Worm (Caenorhabditis elegans) whole organism, L1 larva: Measurements from ENCODE around the gene twk-11.
"Not testable (repeated sequence)": the region's sequence is repeated elsewhere in the genome, so short reads cannot be mapped to it uniquely, and the experiment has no call there.

Experiments
- ama-1 ChIP-seq: fragments of 150-350 bp; optimal IDR thresholded peaks from 2 replicates; lab custom pipeline; 2014
- ceh-8 ChIP-seq: fragments of 200-800 bp; sonication (Bioruptor generic); optimal IDR thresholded peaks from 2 replicates; lab custom pipeline; 2018; ENCODE audit warnings: mild to moderate bottlenecking, missing genetic modification characterization, moderate library complexity, missing compliant biosample characterization
- ceh-82 ChIP-seq, 3 experiments: fragments of 150-350 bp in 1 of 3; sonication (generic microtip) in 2 of 3; optimal IDR thresholded peaks; 2 replicates each; lab custom pipeline; 2014 to 2017; ENCODE audit warnings: missing biosample characterization in 3 of 3, missing genetic modification characterization in 3 of 3
- ceh-90 ChIP-seq: sonication (generic microtip); optimal IDR thresholded peaks from 2 replicates; lab custom pipeline; 2016; ENCODE audit warnings: missing genetic modification characterization, missing compliant biosample characterization
- ces-1 ChIP-seq: fragments of 150-350 bp; optimal IDR thresholded peaks from 2 replicates; lab custom pipeline; 2014; ENCODE audit warnings: missing biosample characterization, missing genetic modification reagents, missing genetic modification characterization
- dsc-1 ChIP-seq: sonication (generic microtip); optimal IDR thresholded peaks from 2 replicates; lab custom pipeline; 2016; ENCODE audit warnings: mild to moderate bottlenecking, missing genetic modification characterization, missing compliant biosample characterization
- efl-1 ChIP-seq, 4 experiments: fragments of 150-350 bp; optimal IDR thresholded peaks in 3 of 4; peaks in 1 of 4; 1 replicate in 1 of 4; 2 replicates in 3 of 4; lab custom pipeline; 2014; ENCODE audit warnings: missing biosample characterization in 2 of 4, missing genetic modification characterization in 2 of 4, missing genetic modification reagents in 2 of 4
- egl-13 ChIP-seq: sonication (generic microtip); optimal IDR thresholded peaks from 2 replicates; lab custom pipeline; 2016; ENCODE audit warnings: missing genotype, missing genetic modification reagents, missing genetic modification characterization, missing compliant biosample characterization
- elt-2 ChIP-seq: sonication (generic microtip); optimal IDR thresholded peaks from 2 replicates; lab custom pipeline; 2016; ENCODE audit warnings: missing genetic modification characterization, mild to moderate bottlenecking, inconsistent platforms, missing compliant biosample characterization, missing genetic modification reagents
- elt-3 ChIP-seq, 6 experiments: fragments of 150-350 bp in 1 of 6; sonication (generic microtip); optimal IDR thresholded peaks; 2 replicates each; lab custom pipeline; 2017 to 2018; ENCODE audit warnings: missing biosample characterization in 6 of 6, missing genetic modification characterization in 6 of 6, inconsistent platforms in 1 of 6
- ets-5 ChIP-seq: fragments of 200-800 bp; sonication (Bioruptor generic); IDR thresholded peaks from 2 replicates; pipeline ENCODE4 v1.3.6; 2022; ENCODE audit warnings: missing genetic modification characterization, missing compliant biosample characterization
- fkh-8 ChIP-seq: sonication (generic microtip); optimal IDR thresholded peaks from 2 replicates; lab custom pipeline; 2016; ENCODE audit warnings: mild to moderate bottlenecking, missing genetic modification characterization, missing compliant biosample characterization
- grh-1 ChIP-seq: fragments of 200-800 bp; sonication (Bioruptor generic); IDR thresholded peaks from 2 replicates; pipeline ENCODE4 v1.3.6; 2022; ENCODE audit warnings: missing genetic modification reagents, missing genetic modification characterization, missing compliant biosample characterization
- hlh-4 ChIP-seq: sonication (generic microtip); optimal IDR thresholded peaks from 2 replicates; lab custom pipeline; 2016; ENCODE audit warnings: mild to moderate bottlenecking, missing genetic modification characterization, missing compliant biosample characterization
- lin-35 ChIP-seq, 2 experiments: fragments of 150-350 bp; optimal IDR thresholded peaks; 2 replicates each; lab custom pipeline; 2014; ENCODE audit warnings: missing biosample characterization in 2 of 2, missing genetic modification characterization in 2 of 2, missing genetic modification reagents in 2 of 2
- mdl-1 ChIP-seq, 2 experiments: fragments of 150-350 bp; optimal IDR thresholded peaks; 2 replicates each; lab custom pipeline; 2014 to 2017; ENCODE audit warnings: missing biosample characterization in 2 of 2, missing genetic modification characterization in 2 of 2, inconsistent platforms in 1 of 2
- mef-2 ChIP-seq: fragments of 150-350 bp; optimal IDR thresholded peaks from 2 replicates; lab custom pipeline; 2014; ENCODE audit warnings: missing biosample characterization, missing genetic modification characterization
- nhr-20 ChIP-seq: sonication (generic microtip); optimal IDR thresholded peaks from 2 replicates; lab custom pipeline; 2016; ENCODE audit warnings: mild to moderate bottlenecking, missing genetic modification characterization, missing compliant biosample characterization
- nhr-237 ChIP-seq: fragments of 150-350 bp; optimal IDR thresholded peaks from 2 replicates; lab custom pipeline; 2014; ENCODE audit warnings: missing biosample characterization, missing genetic modification characterization
- nhr-71 ChIP-seq: sonication (generic microtip); optimal IDR thresholded peaks from 2 replicates; lab custom pipeline; 2016; ENCODE audit warnings: mild to moderate bottlenecking, missing genetic modification characterization, moderate library complexity, missing compliant biosample characterization
- nhr-85 ChIP-seq: sonication (generic microtip); peaks from one replicate; lab custom pipeline; 2016; ENCODE audit warnings: missing genetic modification characterization, inconsistent platforms, missing compliant biosample characterization
- pax-3 ChIP-seq: fragments of 200-800 bp; sonication (Bioruptor generic); optimal IDR thresholded peaks from 2 replicates; lab custom pipeline; 2018; ENCODE audit warnings: mild to moderate bottlenecking, missing genetic modification characterization, moderate library complexity, missing compliant biosample characterization
- rnt-1 ChIP-seq: sonication (generic microtip); optimal IDR thresholded peaks from 2 replicates; lab custom pipeline; 2016; ENCODE audit warnings: mild to moderate bottlenecking, missing genetic modification characterization, moderate library complexity, missing compliant biosample characterization
- skn-1 ChIP-seq: fragments of 150-350 bp; optimal IDR thresholded peaks from 2 replicates; lab custom pipeline; 2014; ENCODE audit warnings: missing biosample characterization, missing genetic modification characterization
- snu-23 ChIP-seq: sonication (generic microtip); optimal IDR thresholded peaks from 2 replicates; lab custom pipeline; 2016; ENCODE audit warnings: missing genetic modification characterization, missing compliant biosample characterization
- sptf-1 ChIP-seq: fragments of 150-350 bp; optimal IDR thresholded peaks from 2 replicates; lab custom pipeline; 2014; ENCODE audit warnings: missing biosample characterization, missing genetic modification characterization
- swsn-7 ChIP-seq: sonication (generic microtip); optimal IDR thresholded peaks from 2 replicates; lab custom pipeline; 2016; ENCODE audit warnings: missing genetic modification characterization, missing compliant biosample characterization
- tbx-2 ChIP-seq: sonication (generic microtip); optimal IDR thresholded peaks from 2 replicates; lab custom pipeline; 2016; ENCODE audit warnings: missing genetic modification characterization, missing compliant biosample characterization
- xbp-1 ChIP-seq: sonication (generic microtip); optimal IDR thresholded peaks from 2 replicates; lab custom pipeline; 2016; ENCODE audit warnings: missing genetic modification characterization, missing compliant biosample characterization
- zag-1 ChIP-seq: fragments of 150-350 bp; optimal IDR thresholded peaks from 2 replicates; lab custom pipeline; 2014; ENCODE audit warnings: missing biosample characterization, missing genetic modification characterization
- ztf-4 ChIP-seq: fragments of 150-350 bp; optimal IDR thresholded peaks from 2 replicates; lab custom pipeline; 2014; ENCODE audit warnings: missing biosample characterization, missing genetic modification characterization

The twk-11 gene

ce11 chrV:7060396-7060795 lies 24.0 kb upstream of the twk-11 start, which contains the start of the genes Y57E12AL.6 and Y57E12AL.1 (continued):
- TF ChIP-seq xbp-1 (tag; lab: Kevin White, UChicago) (peak; percentile 87), nhr-20 (tag; lab: Kevin White, UChicago) (peak; percentile 93), ets-5 (no peak), nhr-85 (tag; lab: Kevin White, UChicago) (peak; percentile 95), skn-1 (peak; percentile 96), ceh-8 (GFP tag; lab: Kevin White, UChicago) (peak; percentile 13), mdl-1 (tag; optimal IDR thresholded peaks at IDR 0.05; lab: Kevin White, UChicago) (peak in 1 of 2 experiments; percentile 91), zag-1 (tag; lab: Kevin White, UChicago) (no peak), hlh-4 (tag; lab: Kevin White, UChicago) (no peak), lin-35 (GFP tag; optimal IDR thresholded peaks at IDR 0.05; lab: Kevin White, UChicago) (peak; percentile 81 to 92), ztf-4 (tag; lab: Kevin White, UChicago) (peak; percentile 43), sptf-1 (no peak), elt-3 (tag; optimal IDR thresholded peaks at IDR 0.05; lab: Kevin White, UChicago) (peak in 2 of 6 experiments; percentile 75 to 94)

ce11 chrV:7059350-7059749 lies 23.0 kb upstream of the twk-11 start, which contains the start of gene mdt-6:
Gene mdt-6 (minus strand): TSS chrV:7059624.
- TF ChIP-seq nhr-85 (tag; lab: Kevin White, UChicago) (peak; percentile 5), mef-2 (tag; lab: Kevin White, UChicago) (no peak), hlh-4 (tag; lab: Kevin White, UChicago) (no peak)

- not testable (repeated sequence) for TF ChIP-seq pax-3 (tag; lab: Kevin White, UChicago); ceh-8 (GFP tag; lab: Kevin White, UChicago); ceh-90 (tag; lab: Kevin White, UChicago)
These were observed 21.4 kb upstream of the twk-11 start, which contains the start of gene Y57E12AL.2 for ce11 chrV:7057795-7058194. Gene Y57E12AL.2 (plus strand): TSS chrV:7058095.

ce11 chrV:7054598-7054997 lies 18.2 kb upstream of the twk-11 start, which contains the start of gene spig-8:
Gene spig-8 (plus strand): TSS chrV:7054898.
- TF ChIP-seq ets-5 (no peak), nhr-20 (tag; lab: Kevin White, UChicago) (no peak), fkh-8 (tag; lab: Kevin White, UChicago) (no peak), dsc-1 (no peak), ama-1 (lab: Kevin White, UChicago) (no peak), rnt-1 (no peak), nhr-237 (tag; lab: Kevin White, UChicago) (no peak), swsn-7 (no peak), snu-23 (GFP tag; lab: Kevin White, UChicago) (no peak), egl-13 (no peak), ceh-82 (tag; optimal IDR thresholded peaks at IDR 0.05; lab: Kevin White, UChicago) (no peak), ces-1 (no peak), elt-2 (no peak), ztf-4 (tag; lab: Kevin White, UChicago) (no peak)
- TF ChIP-seq, all 84 proteins: peak for 0

ce11 chrV:7053100-7053499 lies 16.7 kb upstream of the twk-11 start, which contains the start of gene txt-17:
Gene txt-17 (minus strand): TSS chrV:7053200.
- peak; percentile 49 for TF ChIP-seq grh-1 (GFP tag; lab: Robert Waterston, UW)
- no peak for TF ChIP-seq pax-3 (tag; lab: Kevin White, UChicago)
- no peak for TF ChIP-seq tbx-2 (tag; lab: Kevin White, UChicago)

ce11 chrV:7051133-7051765 lies 14.9 kb upstream of the twk-11 start, which contains the start of the genes tofu-2 and spig-1:
Gene tofu-2 (minus strand): TSS chrV:7051248.
Gene spig-1 (plus strand): TSS chrV:7051715.
- peak in 1 of 2 experiments; percentile 59 for TF ChIP-seq efl-1 (optimal IDR thresholded peaks at IDR 0.05; lab: Kevin White, UChicago)
- peak; percentile 6 to 44 for TF ChIP-seq efl-1 (GFP tag; optimal IDR thresholded peaks at IDR 0.05 in 1 of 2; lab: Kevin White, UChicago)
- TF ChIP-seq nhr-71 (tag; lab: Kevin White, UChicago) = no peak
